Fruit fly (Drosophila melanogaster) whole organism, embryonic: ENCODE measurements around the gene CG31792.

Experiments
- Antp ChIP-seq: fragments of 200-800 bp; sonication (Bioruptor generic); optimal IDR thresholded peaks from 3 replicates; lab custom pipeline; 2016; ENCODE audit warnings: missing biosample characterization, missing genetic modification characterization
- Atf3 ChIP-seq: fragments of 200-800 bp; sonication (Bioruptor generic); optimal IDR thresholded peaks from 3 replicates; lab custom pipeline; 2016; ENCODE audit warnings: missing biosample characterization, missing genetic modification characterization
- B-H1 ChIP-seq: fragments of 200-800 bp; sonication (Bioruptor generic); IDR thresholded peaks from 3 replicates; pipeline ENCODE4 v1.3.6; 2022; ENCODE audit warnings: missing biosample characterization, missing genetic modification characterization
- B-H2 ChIP-seq: fragments of 200-800 bp; sonication (Bioruptor generic); optimal IDR thresholded peaks from 2 replicates; lab custom pipeline; 2018; ENCODE audit warnings: missing biosample characterization, mild to moderate bottlenecking, missing genetic modification characterization
- C15 ChIP-seq: fragments of 200-800 bp; sonication (Bioruptor generic); IDR thresholded peaks from 3 replicates; pipeline ENCODE4 v1.3.6; 2022; ENCODE audit warnings: missing biosample characterization, missing genetic modification characterization
- CG11085 ChIP-seq: fragments of 200-800 bp; sonication (Bioruptor generic); IDR thresholded peaks from 2 replicates; pipeline ENCODE4 v1.3.6; 2022; ENCODE audit warnings: missing biosample characterization, missing genetic modification characterization
- CG11695 ChIP-seq: fragments of 200-800 bp; sonication (Bioruptor generic); IDR thresholded peaks from 3 replicates; pipeline ENCODE4 v1.3.6; 2022; ENCODE audit warnings: missing biosample characterization, missing genetic modification characterization
- CG12155 ChIP-seq: fragments of 200-800 bp; sonication (Bioruptor generic); optimal IDR thresholded peaks from 3 replicates; lab custom pipeline; 2016; ENCODE audit warnings: missing biosample characterization, missing genetic modification characterization
- CG15269 ChIP-seq: fragments of 200-800 bp; sonication (Bioruptor generic); optimal IDR thresholded peaks from 2 replicates; lab custom pipeline; 2018; ENCODE audit warnings: missing biosample characterization, mild to moderate bottlenecking, missing genetic modification characterization, moderate library complexity
- CG1647 ChIP-seq: fragments of 200-800 bp; sonication (Bioruptor generic); optimal IDR thresholded peaks from 3 replicates; lab custom pipeline; 2016; ENCODE audit warnings: missing biosample characterization, missing genetic modification characterization
- CG16813 ChIP-seq: fragments of 200-800 bp; sonication (Bioruptor generic); IDR thresholded peaks from 3 replicates; pipeline ENCODE4 v1.3.6; 2022; ENCODE audit warnings: missing biosample characterization, missing genetic modification characterization; ENCODE audit not compliant: partially characterized antibody
- CG16815 ChIP-seq: fragments of 200-800 bp; sonication (Bioruptor generic); optimal IDR thresholded peaks from 3 replicates; lab custom pipeline; 2017; ENCODE audit warnings: missing biosample characterization, mild to moderate bottlenecking, missing genetic modification characterization
- CG17328 ChIP-seq: fragments of 200-800 bp; sonication (Bioruptor generic); IDR thresholded peaks from 2 replicates; pipeline ENCODE4 v1.3.6; 2022; ENCODE audit warnings: missing biosample characterization, missing genetic modification characterization
- CG17361 ChIP-seq: fragments of 200-800 bp; sonication (Bioruptor generic); IDR thresholded peaks from 3 replicates; pipeline ENCODE4 v1.3.6; 2022; ENCODE audit warnings: missing biosample characterization, missing genetic modification characterization
- CG17802 ChIP-seq: fragments of 200-800 bp; sonication (Bioruptor generic); optimal IDR thresholded peaks from 2 replicates; lab custom pipeline; 2018; ENCODE audit warnings: missing biosample characterization, mild to moderate bottlenecking, missing genetic modification characterization, moderate library complexity
- CG17912 ChIP-seq: fragments of 200-800 bp; sonication (Bioruptor generic); optimal IDR thresholded peaks from 2 replicates; lab custom pipeline; 2018; ENCODE audit warnings: missing biosample characterization, mild to moderate bottlenecking, missing genetic modification characterization
- CG1832 ChIP-seq: fragments of 200-800 bp; sonication (Bioruptor generic); optimal IDR thresholded peaks from 2 replicates; lab custom pipeline; 2017; ENCODE audit warnings: missing biosample characterization, mild to moderate bottlenecking, missing genetic modification characterization, inconsistent platforms
- CG2678 ChIP-seq: fragments of 200-800 bp; sonication (Bioruptor generic); optimal IDR thresholded peaks from 3 replicates; lab custom pipeline; 2019; ENCODE audit warnings: missing biosample characterization, mild to moderate bottlenecking, missing genetic modification characterization, moderate library complexity
- CG4854 ChIP-seq: fragments of 200-800 bp; sonication (Bioruptor generic); optimal IDR thresholded peaks from 2 replicates; lab custom pipeline; 2016; ENCODE audit warnings: missing biosample characterization, missing genetic modification characterization, inconsistent platforms
- CG6689 ChIP-seq: fragments of 200-800 bp; sonication (Bioruptor generic); IDR thresholded peaks from 2 replicates; pipeline ENCODE4 v1.3.6; 2022; ENCODE audit warnings: missing biosample characterization, missing genetic modification characterization
- Deaf1 ChIP-seq: fragments of 200-800 bp; optimal IDR thresholded peaks from 3 replicates; lab custom pipeline; 2019; ENCODE audit warnings: missing biosample characterization, mild to moderate bottlenecking, missing genetic modification characterization, moderate library complexity
- Dp ChIP-seq: fragments of 200-800 bp; sonication (Bioruptor generic); optimal IDR thresholded peaks from 2 replicates; lab custom pipeline; 2018; ENCODE audit warnings: missing biosample characterization, mild to moderate bottlenecking, missing genetic modification characterization, moderate library complexity
- Gsc ChIP-seq: fragments of 200-800 bp; sonication (Bioruptor generic); IDR thresholded peaks from 2 replicates; pipeline ENCODE4 v1.3.6; 2022; ENCODE audit warnings: missing biosample characterization, missing genetic modification characterization
- H15 ChIP-seq: fragments of 200-800 bp; sonication (Bioruptor generic); IDR thresholded peaks from 3 replicates; pipeline ENCODE4 v1.3.6; 2022; ENCODE audit warnings: missing biosample characterization, missing genetic modification characterization
- HLHmδ ChIP-seq: fragments of 200-800 bp; sonication (Bioruptor generic); optimal IDR thresholded peaks from 2 replicates; lab custom pipeline; 2018; ENCODE audit warnings: missing biosample characterization, mild to moderate bottlenecking, missing genetic modification characterization, moderate library complexity
- MTF-1 ChIP-seq: fragments of 200-800 bp; sonication (Bioruptor generic); optimal IDR thresholded peaks from 2 replicates; lab custom pipeline; 2018; ENCODE audit warnings: missing biosample characterization, mild to moderate bottlenecking, missing genetic modification characterization, borderline replicate concordance
- Mes4 ChIP-seq: fragments of 200-800 bp; sonication (Bioruptor generic); optimal IDR thresholded peaks from 2 replicates; lab custom pipeline; 2016; ENCODE audit warnings: missing biosample characterization, missing genetic modification characterization
- Nf-YA ChIP-seq: fragments of 200-800 bp; sonication (Bioruptor generic); IDR thresholded peaks from 2 replicates; pipeline ENCODE4 v1.3.6; 2022; ENCODE audit warnings: missing biosample characterization, missing genetic modification characterization
- Oaz ChIP-seq: fragments of 200-800 bp; sonication (Bioruptor generic); IDR thresholded peaks from 2 replicates; pipeline ENCODE4 v1.3.6; 2022; ENCODE audit warnings: missing biosample characterization, missing genetic modification characterization
- Ptx1 ChIP-seq: fragments of 200-800 bp; sonication (Bioruptor generic); IDR thresholded peaks from 2 replicates; pipeline ENCODE4 v1.3.6; 2022; ENCODE audit warnings: missing biosample characterization, missing genetic modification characterization
- Rfx ChIP-seq: fragments of 200-800 bp; sonication (Bioruptor generic); IDR thresholded peaks from 2 replicates; pipeline ENCODE4 v1.3.6; 2022; ENCODE audit warnings: missing biosample characterization, missing genetic modification characterization
- Sry-β ChIP-seq: fragments of 200-800 bp; sonication (Bioruptor generic); optimal IDR thresholded peaks from 2 replicates; lab custom pipeline; 2018; ENCODE audit warnings: missing biosample characterization, mild to moderate bottlenecking, missing genetic modification characterization, moderate library complexity
- aop ChIP-seq: fragments of 200-800 bp; sonication (Bioruptor generic); IDR thresholded peaks from 2 replicates; pipeline ENCODE4 v1.3.6; 2022; ENCODE audit warnings: missing biosample characterization, missing genetic modification characterization
- bab2 ChIP-seq: fragments of 200-800 bp; sonication (Bioruptor generic); optimal IDR thresholded peaks from 2 replicates; lab custom pipeline; 2016; ENCODE audit warnings: missing biosample characterization, missing genetic modification characterization
- cato ChIP-seq: fragments of 200-800 bp; sonication (Bioruptor generic); optimal IDR thresholded peaks from 2 replicates; lab custom pipeline; 2016; ENCODE audit warnings: missing biosample characterization, missing genetic modification characterization, borderline replicate concordance
- caup ChIP-seq: fragments of 200-800 bp; sonication (Bioruptor generic); optimal IDR thresholded peaks from 3 replicates; lab custom pipeline; 2017; ENCODE audit warnings: missing biosample characterization, mild to moderate bottlenecking, missing genetic modification characterization, moderate library complexity; ENCODE audit not compliant: severe bottlenecking
- chn ChIP-seq: fragments of 200-800 bp; sonication (Bioruptor generic); optimal IDR thresholded peaks from 2 replicates; lab custom pipeline; 2016; ENCODE audit warnings: missing biosample characterization, missing genetic modification characterization
- croc ChIP-seq: fragments of 200-800 bp; sonication (Bioruptor generic); conservative IDR thresholded peaks from 3 replicates; pipeline ENCODE4 v1.3.6; 2022; ENCODE audit warnings: missing biosample characterization, missing genetic modification characterization
- dan ChIP-seq: fragments of 200-800 bp; sonication (Bioruptor generic); IDR thresholded peaks from 2 replicates; pipeline ENCODE4 v1.3.6; 2022; ENCODE audit warnings: missing biosample characterization, missing genetic modification characterization
- dmrt11E ChIP-seq: fragments of 200-800 bp; sonication (Bioruptor generic); optimal IDR thresholded peaks from 3 replicates; lab custom pipeline; 2018; ENCODE audit warnings: missing biosample characterization, mild to moderate bottlenecking, missing genetic modification characterization, moderate library complexity
- h ChIP-seq: fragments of >200 bp; optimal IDR thresholded peaks from 2 replicates; lab custom pipeline; 2017
- ind ChIP-seq: fragments of 200-800 bp; sonication (Bioruptor generic); optimal IDR thresholded peaks from 3 replicates; lab custom pipeline; 2016; ENCODE audit warnings: missing biosample characterization, missing genetic modification characterization
- kni ChIP-seq: fragments of 200-800 bp; sonication (Bioruptor generic); optimal IDR thresholded peaks from 3 replicates; lab custom pipeline; 2017; ENCODE audit warnings: mild to moderate bottlenecking, missing biosample characterization, missing genetic modification reagents, missing genetic modification characterization
- lbe ChIP-seq: fragments of 200-800 bp; sonication (Bioruptor generic); optimal IDR thresholded peaks from 2 replicates; lab custom pipeline; 2016; ENCODE audit warnings: missing biosample characterization, mild to moderate bottlenecking, missing genetic modification characterization
- nerfin-1 ChIP-seq: fragments of 200-800 bp; sonication (Bioruptor generic); optimal IDR thresholded peaks from 3 replicates; lab custom pipeline; 2019; ENCODE audit warnings: missing biosample characterization, mild to moderate bottlenecking, missing genetic modification characterization, moderate library complexity
- pho ChIP-seq: fragments of 200-800 bp; sonication (Bioruptor generic); optimal IDR thresholded peaks from 2 replicates; lab custom pipeline; 2016; ENCODE audit warnings: missing biosample characterization, missing genetic modification characterization
- shn ChIP-seq: fragments of 200-800 bp; sonication (Bioruptor generic); optimal IDR thresholded peaks from 3 replicates; lab custom pipeline; 2016; ENCODE audit warnings: missing biosample characterization, missing genetic modification characterization
- slou ChIP-seq: fragments of 200-800 bp; sonication (Bioruptor generic); optimal IDR thresholded peaks from 3 replicates; lab custom pipeline; 2016; ENCODE audit warnings: missing biosample characterization, missing genetic modification characterization
- tll ChIP-seq, 2 experiments: fragments of 200-800 bp in 1 of 2; fragments of >200 bp in 1 of 2; sonication (Bioruptor generic) in 1 of 2; optimal IDR thresholded peaks; 2 replicates each; lab custom pipeline; 2017 to 2019; ENCODE audit warnings: missing biosample characterization in 2 of 2, missing genetic modification characterization in 2 of 2, mild to moderate bottlenecking in 1 of 2, moderate library complexity in 1 of 2
- tna ChIP-seq: fragments of 200-800 bp; sonication (Bioruptor generic); IDR thresholded peaks from 2 replicates; pipeline ENCODE4 v1.3.6; 2022; ENCODE audit warnings: missing biosample characterization, missing genetic modification characterization; ENCODE audit not compliant: partially characterized antibody
- z ChIP-seq: fragments of 200-800 bp; sonication (Bioruptor generic); IDR thresholded peaks from 3 replicates; pipeline ENCODE4 v1.3.6; 2022; ENCODE audit warnings: missing biosample characterization, missing genetic modification characterization
- zen2 ChIP-seq: fragments of 200-800 bp; sonication (Bioruptor generic); IDR thresholded peaks from 3 replicates; pipeline ENCODE4 v1.3.6; 2022; ENCODE audit warnings: missing biosample characterization, missing genetic modification characterization; ENCODE audit not compliant: partially characterized antibody

Gene CG31792

DNA sequence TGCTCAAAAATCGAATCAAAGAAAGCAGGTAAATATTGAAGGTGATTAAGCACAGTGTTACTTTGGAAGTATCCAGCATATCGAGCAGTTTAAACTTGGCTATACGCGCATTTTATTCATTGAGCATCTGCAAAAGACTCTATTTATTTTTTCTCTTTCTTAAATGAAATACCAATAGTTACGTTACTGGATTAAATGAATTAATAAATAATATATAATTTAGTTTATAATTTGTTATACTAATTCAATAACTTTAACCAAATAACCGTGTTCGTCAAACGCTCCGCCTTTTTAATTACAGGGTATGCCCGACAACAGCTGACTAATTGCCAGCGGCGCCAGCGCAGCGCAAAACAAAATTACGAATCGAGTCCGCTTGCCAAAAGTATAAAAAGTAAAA lies 30.4 kb upstream of the CG31792 start (continued):
- no peak for TF ChIP-seq HLHmδ (GFP tag; lab: Kevin White, UChicago)
- no peak for TF ChIP-seq aop (GFP tag; lab: Robert Waterston, UW)
- TF ChIP-seq Oaz (GFP tag; lab: Robert Waterston, UW): no peak
- 0 out of 3 replicates have a peak, but pooled peaks have one; percentile 20 for TF ChIP-seq B-H1 (GFP tag; lab: Robert Waterston, UW)
- TF ChIP-seq CG1832 (GFP tag; lab: Kevin White, UChicago): no peak
- TF ChIP-seq CG11085 (GFP tag; lab: Robert Waterston, UW): no peak
- no peak for TF ChIP-seq Antp (GFP tag; lab: Kevin White, UChicago)
- TF ChIP-seq Gsc: no peak
- TF ChIP-seq z (GFP tag; lab: Robert Waterston, UW): no peak
- TF ChIP-seq CG6689 (GFP tag; lab: Robert Waterston, UW): no peak
- no peak for TF ChIP-seq CG17802 (tag; lab: Kevin White, UChicago)
- TF ChIP-seq lbe (GFP tag; lab: Kevin White, UChicago): peak; percentile 51
- TF ChIP-seq dan (GFP tag; lab: Robert Waterston, UW): no peak
- TF ChIP-seq kni (GFP tag; lab: Kevin White, UChicago): no peak
- TF ChIP-seq CG17328 (GFP tag; lab: Robert Waterston, UW): no peak
- TF ChIP-seq H15 (GFP tag; lab: Robert Waterston, UW): peak; percentile 11; the same call in 1 of the 3 replicates
- TF ChIP-seq Ptx1 (GFP tag; lab: Robert Waterston, UW): peak; percentile 76
- no peak for TF ChIP-seq CG17361 (GFP tag; lab: Robert Waterston, UW)
- no peak for TF ChIP-seq h (lab: Kevin White, UChicago)
- TF ChIP-seq tll (GFP tag; optimal IDR thresholded peaks at IDR 0.05; lab: Kevin White, UChicago): no peak
- no peak for TF ChIP-seq pho (GFP tag; lab: Kevin White, UChicago)
- TF ChIP-seq tna (GFP tag; lab: Robert Waterston, UW): no peak
- no peak for TF ChIP-seq caup
- TF ChIP-seq CG16815 (GFP tag; lab: Kevin White, UChicago): no peak
- no peak for TF ChIP-seq CG12155 (GFP tag; lab: Kevin White, UChicago)
- no peak for TF ChIP-seq CG17912 (GFP tag; lab: Kevin White, UChicago)
- no peak for TF ChIP-seq zen2 (GFP tag; lab: Robert Waterston, UW)
- TF ChIP-seq slou (GFP tag; lab: Kevin White, UChicago): no peak
- TF ChIP-seq Deaf1 (tag; lab: Kevin White, UChicago): no peak
- TF ChIP-seq chn (GFP tag; lab: Kevin White, UChicago): no peak
- TF ChIP-seq Nf-YA (GFP tag; lab: Robert Waterston, UW): no peak
- no peak for TF ChIP-seq MTF-1 (GFP tag; lab: Kevin White, UChicago)
- TF ChIP-seq Atf3: no peak
- TF ChIP-seq Rfx: peak; percentile 75
- TF ChIP-seq CG16813 (GFP tag; lab: Robert Waterston, UW): no peak
- no peak for TF ChIP-seq cato (GFP tag; lab: Kevin White, UChicago)
- peak; percentile 80 for TF ChIP-seq CG2678 (tag; lab: Kevin White, UChicago)
- TF ChIP-seq C15 (GFP tag; lab: Robert Waterston, UW): 0 out of 3 replicates have a peak, but pooled peaks have one; percentile 45
- TF ChIP-seq bab2 (GFP tag; lab: Kevin White, UChicago): no peak
- peak; percentile 41 for TF ChIP-seq ind (GFP tag; lab: Kevin White, UChicago)
- TF ChIP-seq shn: no peak
- no peak for TF ChIP-seq Sry-β (GFP tag; lab: Kevin White, UChicago)
- no peak for TF ChIP-seq nerfin-1 (tag; lab: Kevin White, UChicago)
- TF ChIP-seq CG11695 (GFP tag; lab: Robert Waterston, UW): peak; percentile 68
- TF ChIP-seq CG15269 (tag; lab: Kevin White, UChicago): peak; percentile 65
- no peak for TF ChIP-seq CG1647 (GFP tag; lab: Kevin White, UChicago)
- no peak for TF ChIP-seq CG4854 (GFP tag; lab: Kevin White, UChicago)
- no peak for TF ChIP-seq Mes4 (GFP tag; lab: Kevin White, UChicago)
- peak; percentile 21 for TF ChIP-seq B-H2 (GFP tag; lab: Kevin White, UChicago)
- TF ChIP-seq Dp (GFP tag; lab: Kevin White, UChicago): no peak
- TF ChIP-seq dmrt11E: no peak
- TF ChIP-seq croc: no peak
